Worm (Caenorhabditis elegans): ENCODE measurements around the gene col-132.

ce11 chrIV:13077694-13078093, 13.2 kb downstream of the col-132 start:
- no peak for TF ChIP-seq tab-1 (GFP tag; IDR thresholded peaks at IDR 0.05)
- no peak for TF ChIP-seq klf-2 (GFP tag; conservative IDR thresholded peaks at IDR 0.05)
- no peak for TF ChIP-seq ztf-29 (GFP tag; IDR thresholded peaks at IDR 0.05)
- TF ChIP-seq cog-1 (tag; optimal IDR thresholded peaks at IDR 0.05) = no peak
